Worm (Caenorhabditis elegans) whole organism, L1 larva: Measurements from ENCODE around the gene AH10.4.

Source experiments
- C16A3.4 ChIP-seq: fragments of 150-350 bp; optimal IDR thresholded peaks from 2 replicates; lab custom pipeline; 2014; ENCODE audit warnings: missing biosample characterization, missing genetic modification characterization
- C34B4.2 ChIP-seq: sonication (generic microtip); optimal IDR thresholded peaks from 2 replicates; lab custom pipeline; 2017; ENCODE audit warnings: mild to moderate bottlenecking, missing genetic modification characterization, missing compliant biosample characterization
- F16B12.6 ChIP-seq: fragments of 150-350 bp; optimal IDR thresholded peaks from 2 replicates; lab custom pipeline; 2014; ENCODE audit warnings: missing biosample characterization, missing genetic modification characterization
- alr-1 ChIP-seq: fragments of 200-800 bp; sonication (Bioruptor generic); optimal IDR thresholded peaks from 2 replicates; lab custom pipeline; 2018; ENCODE audit warnings: borderline replicate concordance, mild to moderate bottlenecking, missing genetic modification characterization, missing compliant biosample characterization
- aly-2 ChIP-seq: fragments of 150-350 bp; optimal IDR thresholded peaks from 2 replicates; lab custom pipeline; 2014; ENCODE audit warnings: missing biosample characterization, missing genetic modification characterization
- ama-1 ChIP-seq: fragments of 150-350 bp; optimal IDR thresholded peaks from 2 replicates; lab custom pipeline; 2014
- ceh-63 ChIP-seq: fragments of 200-800 bp; sonication (Bioruptor generic); optimal IDR thresholded peaks from 2 replicates; lab custom pipeline; 2018; ENCODE audit warnings: mild to moderate bottlenecking, missing genetic modification characterization, missing compliant biosample characterization
- ceh-82 ChIP-seq, 3 experiments: fragments of 150-350 bp in 1 of 3; sonication (generic microtip) in 2 of 3; optimal IDR thresholded peaks; 2 replicates each; lab custom pipeline; 2014 to 2017; ENCODE audit warnings: missing biosample characterization in 3 of 3, missing genetic modification characterization in 3 of 3
- ceh-88 ChIP-seq: fragments of 200-800 bp; sonication (Bioruptor generic); IDR thresholded peaks from 2 replicates; pipeline ENCODE4 v1.3.6; 2022; ENCODE audit warnings: missing genetic modification characterization, missing compliant biosample characterization
- ces-1 ChIP-seq: fragments of 150-350 bp; optimal IDR thresholded peaks from 2 replicates; lab custom pipeline; 2014; ENCODE audit warnings: missing biosample characterization, missing genetic modification reagents, missing genetic modification characterization
- dsc-1 ChIP-seq: sonication (generic microtip); optimal IDR thresholded peaks from 2 replicates; lab custom pipeline; 2016; ENCODE audit warnings: mild to moderate bottlenecking, missing genetic modification characterization, missing compliant biosample characterization
- efl-1 ChIP-seq, 4 experiments: fragments of 150-350 bp; optimal IDR thresholded peaks in 3 of 4; peaks in 1 of 4; 1 replicate in 1 of 4; 2 replicates in 3 of 4; lab custom pipeline; 2014; ENCODE audit warnings: missing biosample characterization in 2 of 4, missing genetic modification characterization in 2 of 4, missing genetic modification reagents in 2 of 4
- egl-13 ChIP-seq: sonication (generic microtip); optimal IDR thresholded peaks from 2 replicates; lab custom pipeline; 2016; ENCODE audit warnings: missing genotype, missing genetic modification reagents, missing genetic modification characterization, missing compliant biosample characterization
- egl-27 ChIP-seq, 2 experiments: fragments of 150-350 bp in 1 of 2; sonication (generic microtip); optimal IDR thresholded peaks; 3 replicates each; lab custom pipeline; 2017 to 2018; ENCODE audit warnings: missing biosample characterization in 2 of 2, missing genetic modification characterization in 2 of 2, missing genetic modification reagents in 2 of 2
- fkh-4 ChIP-seq: sonication (generic microtip); optimal IDR thresholded peaks from 2 replicates; lab custom pipeline; 2016; ENCODE audit warnings: missing compliant biosample characterization, missing genetic modification characterization, borderline replicate concordance
- fkh-8 ChIP-seq: sonication (generic microtip); optimal IDR thresholded peaks from 2 replicates; lab custom pipeline; 2016; ENCODE audit warnings: mild to moderate bottlenecking, missing genetic modification characterization, missing compliant biosample characterization
- hlh-17 ChIP-seq: fragments of 200-800 bp; sonication (Bioruptor generic); optimal IDR thresholded peaks from 2 replicates; lab custom pipeline; 2018; ENCODE audit warnings: missing genetic modification characterization, mild to moderate bottlenecking, missing compliant biosample characterization, moderate library complexity, borderline replicate concordance
- hpl-2 ChIP-seq: fragments of 150-350 bp; optimal IDR thresholded peaks from 2 replicates; lab custom pipeline; 2014; ENCODE audit warnings: missing biosample characterization, missing genetic modification reagents, missing genetic modification characterization
- lin-14 ChIP-seq: fragments of 200-800 bp; sonication (Bioruptor generic); optimal IDR thresholded peaks from 2 replicates; lab custom pipeline; 2018; ENCODE audit warnings: mild to moderate bottlenecking, missing genetic modification characterization, moderate library complexity, missing compliant biosample characterization
- lin-15B ChIP-seq: fragments of 150-350 bp; sonication (generic microtip); optimal IDR thresholded peaks from 3 replicates; lab custom pipeline; 2014; ENCODE audit warnings: missing biosample characterization, missing genetic modification characterization
- lin-35 ChIP-seq, 2 experiments: fragments of 150-350 bp; optimal IDR thresholded peaks; 2 replicates each; lab custom pipeline; 2014; ENCODE audit warnings: missing biosample characterization in 2 of 2, missing genetic modification characterization in 2 of 2, missing genetic modification reagents in 2 of 2
- lin-39 ChIP-seq: fragments of 150-350 bp; optimal IDR thresholded peaks from 2 replicates; lab custom pipeline; 2014; ENCODE audit warnings: missing biosample characterization, missing genetic modification reagents, missing genetic modification characterization
- lir-3 ChIP-seq: sonication (generic microtip); optimal IDR thresholded peaks from 2 replicates; lab custom pipeline; 2016; ENCODE audit warnings: mild to moderate bottlenecking, missing genetic modification characterization, moderate library complexity, missing compliant biosample characterization; ENCODE audit not compliant: poor library complexity
- mdl-1 ChIP-seq, 2 experiments: fragments of 150-350 bp; optimal IDR thresholded peaks; 2 replicates each; lab custom pipeline; 2014 to 2017; ENCODE audit warnings: missing biosample characterization in 2 of 2, missing genetic modification characterization in 2 of 2, inconsistent platforms in 1 of 2
- mep-1 ChIP-seq: fragments of 150-350 bp; optimal IDR thresholded peaks from 2 replicates; lab custom pipeline; 2014; ENCODE audit warnings: missing biosample characterization, missing genetic modification characterization
- nhr-19 ChIP-seq: fragments of 200-800 bp; sonication (Bioruptor generic); conservative IDR thresholded peaks from 2 replicates; pipeline ENCODE4 v1.3.6; 2022; ENCODE audit warnings: missing genetic modification characterization, missing compliant biosample characterization
- nhr-237 ChIP-seq: fragments of 150-350 bp; optimal IDR thresholded peaks from 2 replicates; lab custom pipeline; 2014; ENCODE audit warnings: missing biosample characterization, missing genetic modification characterization
- nhr-28 ChIP-seq: fragments of 150-350 bp; optimal IDR thresholded peaks from 2 replicates; lab custom pipeline; 2014; ENCODE audit warnings: missing biosample characterization, missing genetic modification characterization
- nhr-47 ChIP-seq: sonication (generic microtip); optimal IDR thresholded peaks from 2 replicates; lab custom pipeline; 2016; ENCODE audit warnings: mild to moderate bottlenecking, missing genetic modification characterization, moderate library complexity, missing compliant biosample characterization
- nhr-71 ChIP-seq: sonication (generic microtip); optimal IDR thresholded peaks from 2 replicates; lab custom pipeline; 2016; ENCODE audit warnings: mild to moderate bottlenecking, missing genetic modification characterization, moderate library complexity, missing compliant biosample characterization
- nhr-84 ChIP-seq: sonication (generic microtip); optimal IDR thresholded peaks from 2 replicates; lab custom pipeline; 2017; ENCODE audit warnings: missing biosample characterization, missing genetic modification characterization
- nhr-85 ChIP-seq: sonication (generic microtip); peaks from one replicate; lab custom pipeline; 2016; ENCODE audit warnings: missing genetic modification characterization, inconsistent platforms, missing compliant biosample characterization
- nhr-90 ChIP-seq: sonication (generic microtip); optimal IDR thresholded peaks from 2 replicates; lab custom pipeline; 2016; ENCODE audit warnings: mild to moderate bottlenecking, missing genetic modification characterization, missing compliant biosample characterization; ENCODE audit not compliant: poor library complexity
- pqm-1 ChIP-seq: sonication (generic microtip); optimal IDR thresholded peaks from 3 replicates; lab custom pipeline; 2017; ENCODE audit warnings: missing biosample characterization, missing genetic modification characterization
- rnt-1 ChIP-seq: sonication (generic microtip); optimal IDR thresholded peaks from 2 replicates; lab custom pipeline; 2016; ENCODE audit warnings: mild to moderate bottlenecking, missing genetic modification characterization, moderate library complexity, missing compliant biosample characterization
- skn-1 ChIP-seq: fragments of 150-350 bp; optimal IDR thresholded peaks from 2 replicates; lab custom pipeline; 2014; ENCODE audit warnings: missing biosample characterization, missing genetic modification characterization
- sox-4 ChIP-seq: sonication (generic microtip); optimal IDR thresholded peaks from 2 replicates; lab custom pipeline; 2016; ENCODE audit warnings: missing genetic modification characterization, missing compliant biosample characterization
- sptf-1 ChIP-seq: fragments of 150-350 bp; optimal IDR thresholded peaks from 2 replicates; lab custom pipeline; 2014; ENCODE audit warnings: missing biosample characterization, missing genetic modification characterization
- swsn-7 ChIP-seq: sonication (generic microtip); optimal IDR thresholded peaks from 2 replicates; lab custom pipeline; 2016; ENCODE audit warnings: missing genetic modification characterization, missing compliant biosample characterization
- tbx-2 ChIP-seq: sonication (generic microtip); optimal IDR thresholded peaks from 2 replicates; lab custom pipeline; 2016; ENCODE audit warnings: missing genetic modification characterization, missing compliant biosample characterization
- unc-130 ChIP-seq: fragments of 150-350 bp; optimal IDR thresholded peaks from 2 replicates; lab custom pipeline; 2017; ENCODE audit warnings: missing biosample characterization, missing genetic modification characterization, inconsistent platforms
- unc-30 ChIP-seq: sonication (generic microtip); optimal IDR thresholded peaks from 2 replicates; lab custom pipeline; 2017; ENCODE audit warnings: missing biosample characterization, missing genetic modification characterization
- unc-86 ChIP-seq: sonication (generic microtip); optimal IDR thresholded peaks from 2 replicates; lab custom pipeline; 2016; ENCODE audit warnings: missing genetic modification characterization, missing compliant biosample characterization
- xbp-1 ChIP-seq: sonication (generic microtip); optimal IDR thresholded peaks from 2 replicates; lab custom pipeline; 2016; ENCODE audit warnings: missing genetic modification characterization, missing compliant biosample characterization
- zip-4 ChIP-seq: fragments of 200-800 bp; sonication (Bioruptor generic); optimal IDR thresholded peaks from 2 replicates; lab custom pipeline; 2018; ENCODE audit warnings: mild to moderate bottlenecking, missing genetic modification characterization, moderate library complexity, missing compliant biosample characterization
- ztf-11 ChIP-seq, 2 experiments: sonication (generic microtip); optimal IDR thresholded peaks; 2 replicates each; lab custom pipeline; 2016 to 2017; ENCODE audit warnings: missing genetic modification characterization in 2 of 2, missing biosample characterization in 1 of 2, missing compliant biosample characterization in 1 of 2
- ztf-4 ChIP-seq: fragments of 150-350 bp; optimal IDR thresholded peaks from 2 replicates; lab custom pipeline; 2014; ENCODE audit warnings: missing biosample characterization, missing genetic modification characterization

The AH10.4 gene

ce11 chrV:14182860-14183259 lies 45.2 kb upstream of the AH10.4 start, which contains the start of gene cest-2.3:
Gene cest-2.3 (minus strand): TSS chrV:14182960.
- TF ChIP-seq fkh-4 (tag; lab: Kevin White, UChicago): no peak
- TF ChIP-seq efl-1 (optimal IDR thresholded peaks at IDR 0.05; lab: Kevin White, UChicago): no peak
- TF ChIP-seq efl-1 (GFP tag; optimal IDR thresholded peaks at IDR 0.05 in 1 of 2; lab: Kevin White, UChicago): peak in 1 of 2 experiments; percentile 85
- TF ChIP-seq lin-39: no peak
- TF ChIP-seq nhr-71 (tag; lab: Kevin White, UChicago): no peak
- TF ChIP-seq nhr-19 (GFP tag; lab: Robert Waterston, UW): no peak
- no peak for TF ChIP-seq hlh-17
- TF ChIP-seq nhr-237 (tag; lab: Kevin White, UChicago): no peak

DNA sequence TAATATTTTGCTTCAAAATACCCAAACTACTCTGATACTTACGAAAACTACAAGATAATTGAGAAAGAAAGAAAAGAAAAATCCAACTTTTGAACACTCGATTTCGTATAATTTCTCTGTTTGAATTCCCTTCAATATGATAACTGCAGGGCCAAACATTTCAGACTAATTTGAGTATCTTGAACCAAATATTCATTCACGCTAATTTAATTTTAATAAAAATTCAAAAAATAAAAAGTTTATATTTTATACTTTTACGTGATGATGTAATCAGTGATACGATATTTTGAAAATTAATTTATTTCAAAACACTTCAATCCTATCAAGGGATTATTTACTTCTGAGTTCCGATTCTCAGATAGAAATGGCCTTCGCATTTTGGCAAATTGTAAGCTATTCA lies 42.3 kb upstream of the AH10.4 start, which contains the start of gene ZC376.8:
ZC376.8 (plus strand) TSS at position 301 of the 400 bp plus-strand sequence.
- TF ChIP-seq pqm-1 (tag; lab: Kevin White, UChicago) (no peak), unc-130 (tag; lab: Kevin White, UChicago) (no peak), ceh-88 (GFP tag; lab: Robert Waterston, UW) (no peak), unc-30 (tag; lab: Kevin White, UChicago) (no peak), sptf-1 (tag; lab: Kevin White, UChicago) (no peak)
- TF ChIP-seq, all 84 proteins: peak for 0

DNA sequence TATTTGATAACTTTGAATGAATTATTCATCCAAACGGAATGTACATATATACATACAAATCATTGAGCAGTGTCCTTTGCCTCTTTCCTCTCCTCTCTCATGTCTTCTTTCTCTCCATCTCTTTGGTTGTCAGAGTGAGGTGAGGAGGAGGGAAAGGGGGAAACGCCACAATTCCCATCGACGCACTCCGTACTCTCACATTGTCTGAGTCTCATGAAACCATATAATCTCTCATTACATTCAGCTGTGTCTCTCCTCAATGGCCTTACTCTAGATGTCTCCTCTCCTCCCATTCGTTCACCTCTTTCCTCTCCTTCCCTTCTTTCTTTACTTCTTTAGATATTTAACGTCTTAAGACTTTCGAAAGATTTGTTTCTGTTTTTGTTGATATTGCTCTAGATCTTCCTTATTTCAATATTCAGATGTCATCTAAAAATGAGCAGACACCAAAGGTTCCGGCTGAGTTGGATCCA lies 40.0 kb upstream of the AH10.4 start, which contains the start of gene ceh-74:
ceh-74 (plus strand) TSS at position 423 of the 473 bp plus-strand sequence.
- peak; percentile 16 for TF ChIP-seq unc-86 (tag; lab: Kevin White, UChicago)
- no peak for TF ChIP-seq ces-1
- TF ChIP-seq ztf-4 (tag; lab: Kevin White, UChicago): no peak
- no peak for TF ChIP-seq rnt-1 (tag; lab: Kevin White, UChicago)
- no peak for TF ChIP-seq tbx-2 (tag; lab: Kevin White, UChicago)
- no peak for TF ChIP-seq egl-27 (tag; optimal IDR thresholded peaks at IDR 0.05; lab: Kevin White, UChicago)
- no peak for TF ChIP-seq nhr-90 (tag; lab: Kevin White, UChicago)
- TF ChIP-seq nhr-84 (tag; lab: Kevin White, UChicago): no peak
- TF ChIP-seq fkh-4 (tag; lab: Kevin White, UChicago): no peak
- peak; percentile 12 for TF ChIP-seq swsn-7 (tag; lab: Kevin White, UChicago)
- TF ChIP-seq nhr-47: no peak
- no peak for TF ChIP-seq aly-2 (tag; lab: Kevin White, UChicago)
- no peak for TF ChIP-seq hpl-2 (GFP tag; lab: Kevin White, UChicago)
- TF ChIP-seq mdl-1 (tag; optimal IDR thresholded peaks at IDR 0.05; lab: Kevin White, UChicago): no peak
- TF ChIP-seq fkh-8 (tag; lab: Kevin White, UChicago): no peak
- no peak for TF ChIP-seq ceh-82 (tag; optimal IDR thresholded peaks at IDR 0.05; lab: Kevin White, UChicago)
- TF ChIP-seq egl-13: no peak
- no peak for TF ChIP-seq dsc-1 (tag; lab: Kevin White, UChicago)
- TF ChIP-seq skn-1 (tag; lab: Kevin White, UChicago): no peak
- TF ChIP-seq C16A3.4 (tag; lab: Kevin White, UChicago): no peak
- peak; percentile 36 to 44 for TF ChIP-seq efl-1 (optimal IDR thresholded peaks at IDR 0.05; lab: Kevin White, UChicago)
- TF ChIP-seq efl-1 (GFP tag; optimal IDR thresholded peaks at IDR 0.05 in 1 of 2; lab: Kevin White, UChicago): no peak
- no peak for TF ChIP-seq alr-1 (tag; lab: Kevin White, UChicago)
- no peak for TF ChIP-seq ceh-63 (GFP tag; lab: Kevin White, UChicago)
- no peak for TF ChIP-seq lin-15B (tag; lab: Kevin White, UChicago)
- TF ChIP-seq lin-39: no peak
- no peak for TF ChIP-seq nhr-28 (tag; lab: Kevin White, UChicago)
- peak; percentile 61 for TF ChIP-seq lin-14
- TF ChIP-seq ztf-11 (tag; optimal IDR thresholded peaks at IDR 0.05; lab: Kevin White, UChicago): no peak
- TF ChIP-seq sox-4 (tag; lab: Kevin White, UChicago): no peak
- no peak for TF ChIP-seq C34B4.2 (tag; lab: Kevin White, UChicago)
- no peak for TF ChIP-seq zip-4 (GFP tag; lab: Kevin White, UChicago)
- TF ChIP-seq mep-1 (tag; lab: Kevin White, UChicago): peak; percentile 42
- TF ChIP-seq xbp-1 (tag; lab: Kevin White, UChicago): no peak
- TF ChIP-seq ama-1 (lab: Kevin White, UChicago): no peak
- peak in 1 of 2 experiments; percentile 31 for TF ChIP-seq lin-35 (GFP tag; optimal IDR thresholded peaks at IDR 0.05; lab: Kevin White, UChicago)
- peak; percentile 28 for TF ChIP-seq nhr-85 (tag; lab: Kevin White, UChicago)
- no peak for TF ChIP-seq F16B12.6 (tag; lab: Kevin White, UChicago)
- TF ChIP-seq lir-3 (tag; lab: Kevin White, UChicago): no peak
- TF ChIP-seq, all 84 proteins: peak for 7
